Worm (Caenorhabditis elegans) whole organism, midembryonic: ENCODE measurements around the gene B0361.4.

Source experiments
- T22C8.4 ChIP-seq: fragments of 200-800 bp; sonication (Bioruptor generic); IDR thresholded peaks from 2 replicates; pipeline ENCODE4 v1.3.6; 2022; ENCODE audit warnings: missing genetic modification characterization, missing compliant biosample characterization
- cog-1 ChIP-seq: sonication (generic microtip); optimal IDR thresholded peaks from 2 replicates; lab custom pipeline; 2016; ENCODE audit warnings: missing genetic modification characterization, missing compliant biosample characterization
- flt-1 ChIP-seq: fragments of 200-800 bp; sonication (Bioruptor generic); IDR thresholded peaks from 2 replicates; pipeline ENCODE4 v1.3.6; 2022; ENCODE audit warnings: missing genetic modification characterization, missing compliant biosample characterization
- klf-2 ChIP-seq: fragments of 200-800 bp; sonication (Bioruptor generic); conservative IDR thresholded peaks from 2 replicates; pipeline ENCODE4 v1.3.6; 2022; ENCODE audit warnings: missing genetic modification reagents, missing genetic modification characterization, missing compliant biosample characterization
- med-1 ChIP-seq: sonication (generic microtip); optimal IDR thresholded peaks from 2 replicates; lab custom pipeline; 2017; ENCODE audit warnings: missing genetic modification characterization, mild to moderate bottlenecking, missing compliant biosample characterization, antibody characterized with exemption, missing genetic modification reagents; ENCODE audit not compliant: insufficient read depth
- ref-1 ChIP-seq: fragments of 200-800 bp; sonication (Bioruptor generic); conservative IDR thresholded peaks from 2 replicates; pipeline ENCODE4 v1.3.6; 2022; ENCODE audit warnings: missing genetic modification reagents, missing genetic modification characterization, missing compliant biosample characterization
- tab-1 ChIP-seq: fragments of 200-800 bp; sonication (Bioruptor generic); IDR thresholded peaks from 2 replicates; pipeline ENCODE4 v1.3.6; 2022; ENCODE audit warnings: missing genetic modification characterization, missing compliant biosample characterization
- ztf-23 ChIP-seq: fragments of 200-800 bp; sonication (Bioruptor generic); IDR thresholded peaks from 2 replicates; pipeline ENCODE4 v1.3.6; 2022; ENCODE audit warnings: missing genetic modification reagents, missing genetic modification characterization, missing compliant biosample characterization
- ztf-29 ChIP-seq: fragments of 200-800 bp; sonication (Bioruptor generic); IDR thresholded peaks from 2 replicates; pipeline ENCODE4 v1.3.6; 2022; ENCODE audit warnings: missing genetic modification reagents, missing genetic modification characterization, missing compliant biosample characterization

The B0361.4 gene

ce11 chrIII:7247740-7248139, 11.1 kb upstream of the B0361.4 start, which contains the start of gene zmp-6:
zmp-6 (minus strand) TSS chrIII:7247840.
- TF ChIP-seq ztf-29 (GFP tag; lab: Robert Waterston, UW) (no peak), ztf-23 (GFP tag; lab: Robert Waterston, UW) (no peak), T22C8.4 (GFP tag; lab: Robert Waterston, UW) (no peak), ref-1 (GFP tag; lab: Robert Waterston, UW) (no peak), cog-1 (tag; lab: Kevin White, UChicago) (no peak), tab-1 (GFP tag; lab: Robert Waterston, UW) (no peak), klf-2 (GFP tag; lab: Robert Waterston, UW) (no peak), flt-1 (GFP tag; lab: Robert Waterston, UW) (no peak), med-1 (GFP tag; lab: Kevin White, UChicago) (no peak)

- no peak for TF ChIP-seq tab-1 (GFP tag; lab: Robert Waterston, UW)
- TF ChIP-seq cog-1 (tag; lab: Kevin White, UChicago): no peak
- TF ChIP-seq ztf-29 (GFP tag; lab: Robert Waterston, UW): no peak
Measured at ce11 chrIII:7253669-7254068, 5.1 kb upstream of the B0361.4 start.

- no peak for TF ChIP-seq ztf-23 (GFP tag; lab: Robert Waterston, UW)
- TF ChIP-seq T22C8.4 (GFP tag; lab: Robert Waterston, UW): no peak
- TF ChIP-seq med-1 (GFP tag; lab: Kevin White, UChicago): no peak
- no peak for TF ChIP-seq tab-1 (GFP tag; lab: Robert Waterston, UW)
- TF ChIP-seq ztf-29 (GFP tag; lab: Robert Waterston, UW): no peak
- no peak for TF ChIP-seq klf-2 (GFP tag; lab: Robert Waterston, UW)
- no peak for TF ChIP-seq flt-1 (GFP tag; lab: Robert Waterston, UW)
- TF ChIP-seq cog-1 (tag; lab: Kevin White, UChicago): no peak
- TF ChIP-seq ref-1 (GFP tag; lab: Robert Waterston, UW): no peak
Measured at ce11 chrIII:7262592-7262991, 3.8 kb downstream of the B0361.4 start.

ce11 chrIII:7263028-7263427, 4.2 kb downstream of the B0361.4 start:
- no peak for TF ChIP-seq ztf-23 (GFP tag; lab: Robert Waterston, UW)
- TF ChIP-seq ref-1 (GFP tag; lab: Robert Waterston, UW): no peak
- TF ChIP-seq T22C8.4 (GFP tag; lab: Robert Waterston, UW): no peak
- TF ChIP-seq tab-1 (GFP tag; lab: Robert Waterston, UW): no peak
- TF ChIP-seq klf-2 (GFP tag; lab: Robert Waterston, UW): no peak
- TF ChIP-seq ztf-29 (GFP tag; lab: Robert Waterston, UW): no peak
- TF ChIP-seq cog-1 (tag; lab: Kevin White, UChicago): no peak
- no peak for TF ChIP-seq med-1 (GFP tag; lab: Kevin White, UChicago)
- TF ChIP-seq flt-1 (GFP tag; lab: Robert Waterston, UW): no peak

- no peak for TF ChIP-seq med-1 (GFP tag; lab: Kevin White, UChicago)
- TF ChIP-seq ztf-29 (GFP tag; lab: Robert Waterston, UW): no peak
Measured at ce11 chrIII:7271083-7271482, 12.3 kb downstream of the B0361.4 start.

- TF ChIP-seq med-1 (GFP tag; lab: Kevin White, UChicago) (no peak), T22C8.4 (GFP tag; lab: Robert Waterston, UW) (no peak), flt-1 (GFP tag; lab: Robert Waterston, UW) (0 out of 2 replicates have a peak, but pooled peaks have one; percentile 46), cog-1 (tag; lab: Kevin White, UChicago) (peak; percentile 15)
Measured at ce11 chrIII:7272088-7272487, 13.3 kb downstream of the B0361.4 start.

- TF ChIP-seq ref-1 (GFP tag; lab: Robert Waterston, UW) (no peak), flt-1 (GFP tag; lab: Robert Waterston, UW) (no peak), T22C8.4 (GFP tag; lab: Robert Waterston, UW) (no peak), ztf-29 (GFP tag; lab: Robert Waterston, UW) (no peak), ztf-23 (GFP tag; lab: Robert Waterston, UW) (no peak), med-1 (GFP tag; lab: Kevin White, UChicago) (no peak), klf-2 (GFP tag; lab: Robert Waterston, UW) (no peak), tab-1 (GFP tag; lab: Robert Waterston, UW) (no peak), cog-1 (tag; lab: Kevin White, UChicago) (no peak)
Measured at ce11 chrIII:7272828-7273227, 14.0 kb downstream of the B0361.4 start.

- no peak for TF ChIP-seq T22C8.4 (GFP tag; lab: Robert Waterston, UW)
- no peak for TF ChIP-seq flt-1 (GFP tag; lab: Robert Waterston, UW)
- TF ChIP-seq ref-1 (GFP tag; lab: Robert Waterston, UW): no peak
Measured at ce11 chrIII:7273718-7274117, 14.9 kb downstream of the B0361.4 start.

- TF ChIP-seq med-1 (GFP tag; lab: Kevin White, UChicago) (no peak), ztf-23 (GFP tag; lab: Robert Waterston, UW) (no peak), klf-2 (GFP tag; lab: Robert Waterston, UW) (no peak), ztf-29 (GFP tag; lab: Robert Waterston, UW) (no peak), ref-1 (GFP tag; lab: Robert Waterston, UW) (no peak), cog-1 (tag; lab: Kevin White, UChicago) (no peak), flt-1 (GFP tag; lab: Robert Waterston, UW) (no peak), tab-1 (GFP tag; lab: Robert Waterston, UW) (no peak), T22C8.4 (GFP tag; lab: Robert Waterston, UW) (no peak)
Measured at ce11 chrIII:7275296-7275695, 16.5 kb downstream of the B0361.4 start, which contains the start of gene psd-1. psd-1 (minus strand) TSS chrIII:7275396.

- TF ChIP-seq klf-2 (GFP tag; lab: Robert Waterston, UW) (no peak), ref-1 (GFP tag; lab: Robert Waterston, UW) (no peak), flt-1 (GFP tag; lab: Robert Waterston, UW) (no peak), ztf-23 (GFP tag; lab: Robert Waterston, UW) (no peak)
Measured at ce11 chrIII:7277228-7277627, 18.4 kb downstream of the B0361.4 start, which contains the start of the genes spot-1 and B0361.11. spot-1 (minus strand) TSS chrIII:7277274. B0361.11 (plus strand) TSS chrIII:7277599.
